Fruit fly (Drosophila melanogaster): ENCODE data around the gene ast.
A peak's percentile ranks its signal among the peaks of the same experiment; 100 is the strongest.

The ast gene

dm6 chr2L:1047245-1047644 lies 30.5 kb upstream of the ast start:
- no peak for TF ChIP-seq CG32006 (GFP tag; optimal IDR thresholded peaks at IDR 0.05)
- TF ChIP-seq net (GFP tag; optimal IDR thresholded peaks at IDR 0.05), result no peak
- no peak for TF ChIP-seq CG6792 (GFP tag; optimal IDR thresholded peaks at IDR 0.05)
- no peak for TF ChIP-seq topi (GFP tag; optimal IDR thresholded peaks at IDR 0.05)
- no peak for TF ChIP-seq ss (GFP tag; optimal IDR thresholded peaks at IDR 0.05)
- TF ChIP-seq Smox (GFP tag; optimal IDR thresholded peaks at IDR 0.05), result no peak
- TF ChIP-seq CG11762 (GFP tag; optimal IDR thresholded peaks at IDR 0.05; ENCODE audit: insufficient read depth), result no peak
- TF ChIP-seq CG8632 (GFP tag; optimal IDR thresholded peaks at IDR 0.05), result no peak
- no peak for TF ChIP-seq acj6 (GFP tag; optimal IDR thresholded peaks at IDR 0.05)
- no peak for TF ChIP-seq CG1621 (tag; optimal IDR thresholded peaks at IDR 0.05)

dm6 chr2L:1047965-1048364 lies 29.8 kb upstream of the ast start, which contains the start of gene IA-2:
IA-2 (minus strand) TSS chr2L:1048053.
- TF ChIP-seq achi (GFP tag; optimal IDR thresholded peaks at IDR 0.05), result no peak
- no peak for TF ChIP-seq salr (GFP tag; optimal IDR thresholded peaks at IDR 0.05)
- TF ChIP-seq CG6854 (GFP tag; optimal IDR thresholded peaks at IDR 0.05), result no peak
- no peak for TF ChIP-seq CG11902 (GFP tag; optimal IDR thresholded peaks at IDR 0.05)
- no peak for TF ChIP-seq acj6 (GFP tag; optimal IDR thresholded peaks at IDR 0.05)
- no peak for TF ChIP-seq dsx (GFP tag; optimal IDR thresholded peaks at IDR 0.05; ENCODE audit: poor library complexity, severe bottlenecking)

DNA sequence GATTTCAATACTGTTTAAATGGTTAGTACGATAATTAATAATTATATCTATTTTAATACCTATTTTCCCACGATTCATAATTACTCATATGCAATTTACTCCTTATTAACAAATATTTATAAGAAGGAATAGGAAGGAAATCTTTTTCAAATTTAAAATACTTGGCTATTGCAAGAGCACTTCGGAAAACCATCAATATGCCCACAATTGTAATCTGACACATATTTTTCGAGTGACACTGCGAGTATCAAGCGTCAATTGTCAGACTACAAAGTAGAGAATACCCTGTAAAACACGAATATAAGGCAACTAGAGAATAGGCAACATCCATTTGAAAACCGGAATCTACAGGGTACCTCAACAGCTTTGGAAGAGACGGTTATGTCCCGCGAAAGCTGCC lies 29.3 kb upstream of the ast start:
- TF ChIP-seq svp (GFP tag) (peak; percentile 57), CG11902 (GFP tag; optimal IDR thresholded peaks at IDR 0.05) (no peak), CG11762 (GFP tag; optimal IDR thresholded peaks at IDR 0.05; ENCODE audit: insufficient read depth) (no peak), dsx (GFP tag; optimal IDR thresholded peaks at IDR 0.05; ENCODE audit: poor library complexity, severe bottlenecking) (no peak), CG4318 (GFP tag; optimal IDR thresholded peaks at IDR 0.05) (peak; percentile 0), CG15336 (GFP tag; IDR thresholded peaks at IDR 0.05) (peak; percentile 17; the same call in 1 of the 2 replicates), Hr4 (GFP tag; optimal IDR thresholded peaks at IDR 0.05) (peak; percentile 3), Sox14 (GFP tag; optimal IDR thresholded peaks at IDR 0.05) (no peak), CG32006 (GFP tag; optimal IDR thresholded peaks at IDR 0.05) (peak; percentile 49), Eip78C (GFP tag) (peak; percentile 60), fkh (GFP tag; optimal IDR thresholded peaks at IDR 0.05) (no peak), OdsH (GFP tag; optimal IDR thresholded peaks at IDR 0.05) (peak; percentile 17), Eip75B (GFP tag; optimal IDR thresholded peaks at IDR 0.05) (no peak)

DNA sequence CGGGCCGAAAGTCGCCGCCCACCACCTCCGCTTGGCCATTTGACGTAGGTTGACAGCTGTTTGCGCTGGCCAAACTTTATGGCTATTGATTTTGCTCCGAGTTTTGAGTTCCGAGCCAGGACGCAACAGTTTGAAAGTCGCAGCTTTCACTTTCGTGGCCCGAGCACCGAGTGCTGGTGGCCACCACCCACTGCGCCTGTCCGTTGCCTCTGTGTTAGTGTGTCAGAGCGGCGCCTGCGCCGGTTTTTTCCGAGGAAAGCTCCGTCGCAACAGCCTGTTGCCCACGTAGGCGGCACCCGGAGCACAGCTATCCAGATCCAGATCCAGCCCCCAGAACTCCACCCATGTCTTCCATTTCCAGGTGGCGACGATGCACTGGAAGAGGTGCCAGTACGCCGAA lies 28.9 kb upstream of the ast start:
- no peak for TF ChIP-seq Ets96B (tag; optimal IDR thresholded peaks at IDR 0.05)
- no peak for TF ChIP-seq CG34406 (GFP tag; optimal IDR thresholded peaks at IDR 0.05)
- no peak for TF ChIP-seq OdsH (GFP tag; optimal IDR thresholded peaks at IDR 0.05)
- no peak for TF ChIP-seq Eip78C (GFP tag)
- TF ChIP-seq cyc (GFP tag; optimal IDR thresholded peaks at IDR 0.05), result no peak
- no peak for TF ChIP-seq eg (GFP tag; IDR thresholded peaks at IDR 0.05)
- no peak for TF ChIP-seq CG10631 (GFP tag; optimal IDR thresholded peaks at IDR 0.05)
- TF ChIP-seq CG8632 (GFP tag; optimal IDR thresholded peaks at IDR 0.05), result no peak
- TF ChIP-seq CG31627 (GFP tag; optimal IDR thresholded peaks at IDR 0.05), result no peak
- no peak for TF ChIP-seq Gug (GFP tag; IDR thresholded peaks at IDR 0.05)
- TF ChIP-seq Sox14 (GFP tag; optimal IDR thresholded peaks at IDR 0.05), result no peak
- no peak for TF ChIP-seq Ets21C (GFP tag; optimal IDR thresholded peaks at IDR 0.05)
- no peak for TF ChIP-seq CG11762 (GFP tag; optimal IDR thresholded peaks at IDR 0.05; ENCODE audit: insufficient read depth)

- TF ChIP-seq Met (GFP tag; optimal IDR thresholded peaks at IDR 0.05) (no peak), Hr38 (GFP tag; optimal IDR thresholded peaks at IDR 0.05) (no peak), CG34406 (GFP tag; optimal IDR thresholded peaks at IDR 0.05) (peak; percentile 23), Eip93F (GFP tag; optimal IDR thresholded peaks at IDR 0.05) (no peak), esn (GFP tag; optimal IDR thresholded peaks at IDR 0.05) (no peak), cyc (GFP tag; optimal IDR thresholded peaks at IDR 0.05) (no peak), CG10669 (GFP tag; optimal IDR thresholded peaks at IDR 0.05) (peak; percentile 29), net (GFP tag; optimal IDR thresholded peaks at IDR 0.05) (peak; percentile 3), Sox14 (GFP tag; optimal IDR thresholded peaks at IDR 0.05) (no peak), CG8632 (GFP tag; optimal IDR thresholded peaks at IDR 0.05) (no peak), fd85E (GFP tag; optimal IDR thresholded peaks at IDR 0.05) (no peak), salr (GFP tag; optimal IDR thresholded peaks at IDR 0.05) (no peak), CG32006 (GFP tag; optimal IDR thresholded peaks at IDR 0.05) (no peak), Sox15 (GFP tag; optimal IDR thresholded peaks at IDR 0.05) (no peak), Eip78C (GFP tag) (peak; percentile 65), CG3032 (tag; optimal IDR thresholded peaks at IDR 0.05) (peak; percentile 10), acj6 (GFP tag; optimal IDR thresholded peaks at IDR 0.05) (no peak), fkh (GFP tag; optimal IDR thresholded peaks at IDR 0.05) (no peak), Gug (GFP tag; IDR thresholded peaks at IDR 0.05) (no peak), Ets96B (tag; optimal IDR thresholded peaks at IDR 0.05) (no peak), svp (GFP tag) (peak; percentile 38), CG9139 (GFP tag; optimal IDR thresholded peaks at IDR 0.05) (no peak), CG3919 (GFP tag; optimal IDR thresholded peaks at IDR 0.05) (peak; percentile 7)
Observed at dm6 chr2L:1049361-1049760, 28.4 kb upstream of the ast start.
